Fruit fly (Drosophila melanogaster) whole organism, pupa: ENCODE results near the gene ics.

Experiments used
- CG17806 ChIP-seq: fragments of 200-800 bp; sonication (Bioruptor generic); optimal IDR thresholded peaks from 2 replicates; lab custom pipeline; 2018; ENCODE audit warnings: missing biosample characterization, mild to moderate bottlenecking, missing genetic modification characterization, moderate library complexity
- CG34367 ChIP-seq: fragments of 200-800 bp; sonication (Bioruptor generic); optimal IDR thresholded peaks from 2 replicates; lab custom pipeline; 2018; ENCODE audit warnings: missing biosample characterization, mild to moderate bottlenecking, missing genetic modification characterization
- D1 ChIP-seq: fragments of 200-800 bp; sonication (Bioruptor generic); optimal IDR thresholded peaks from 2 replicates; lab custom pipeline; 2018; ENCODE audit warnings: missing biosample characterization, mild to moderate bottlenecking, missing genetic modification characterization, moderate library complexity
- EcR ChIP-seq: fragments of 200-800 bp; sonication (Bioruptor generic); optimal IDR thresholded peaks from 3 replicates; lab custom pipeline; 2019; ENCODE audit warnings: missing biosample characterization, missing genetic modification characterization, mild to moderate bottlenecking, moderate library complexity, missing genetic modification reagents

The ics gene

dm6 chr2L:13591393-13591792, 51.0 kb downstream of the ics start:
- TF ChIP-seq EcR (GFP tag; lab: Kevin White, UChicago) (no peak), CG34367 (tag; lab: Kevin White, UChicago) (no peak), CG17806 (tag; lab: Kevin White, UChicago) (no peak), D1 (tag; lab: Kevin White, UChicago) (no peak)
